Worm (Caenorhabditis elegans) whole organism, L4 larva: Measurements from ENCODE around the gene F40F8.4.

ENCODE experiments used
- F10B5.3 ChIP-seq: sonication (generic microtip); optimal IDR thresholded peaks from 2 replicates; lab custom pipeline; 2016; ENCODE audit warnings: mild to moderate bottlenecking, missing genetic modification characterization, missing compliant biosample characterization
- F49E8.2 ChIP-seq: sonication (generic microtip); optimal IDR thresholded peaks from 2 replicates; lab custom pipeline; 2016; ENCODE audit warnings: missing compliant biosample characterization, mild to moderate bottlenecking, missing genetic modification characterization, borderline replicate concordance
- ZK337.2 ChIP-seq: fragments of 200-800 bp; sonication (Bioruptor generic); IDR thresholded peaks from 2 replicates; pipeline ENCODE4 v1.3.6; 2022; ENCODE audit warnings: missing genetic modification reagents, missing genetic modification characterization, missing compliant biosample characterization
- ZK546.5 ChIP-seq, 2 experiments: sonication (generic microtip); optimal IDR thresholded peaks; 2 replicates each; lab custom pipeline; 2017; ENCODE audit warnings: missing biosample characterization in 2 of 2, missing genetic modification characterization in 2 of 2
- aha-1 ChIP-seq: fragments of 150-350 bp; peaks from one replicate; lab custom pipeline; 2014; ENCODE audit warnings: missing biosample characterization, missing genetic modification characterization
- ama-1 ChIP-seq: fragments of 150-350 bp; optimal IDR thresholded peaks from 2 replicates; lab custom pipeline; 2014; ENCODE audit warnings: inconsistent platforms, mixed read lengths
- ceh-20 ChIP-seq: fragments of 200-800 bp; sonication (Bioruptor generic); IDR thresholded peaks from 2 replicates; pipeline ENCODE4 v1.3.6; 2022; ENCODE audit warnings: missing genetic modification reagents, missing genetic modification characterization, missing compliant biosample characterization
- ceh-82 ChIP-seq: sonication (generic microtip); optimal IDR thresholded peaks from 2 replicates; lab custom pipeline; 2017; ENCODE audit warnings: missing biosample characterization, missing genetic modification characterization
- daf-8 ChIP-seq: fragments of 200-800 bp; sonication (Bioruptor generic); IDR thresholded peaks from 2 replicates; pipeline ENCODE4 v1.3.6; 2022; ENCODE audit warnings: missing genetic modification characterization, missing compliant biosample characterization
- dmd-6 ChIP-seq: fragments of 200-800 bp; sonication (Bioruptor generic); IDR thresholded peaks from 2 replicates; pipeline ENCODE4 v1.3.6; 2022; ENCODE audit warnings: missing genetic modification reagents, missing genetic modification characterization, missing compliant biosample characterization
- dmd-9 ChIP-seq: fragments of 200-800 bp; sonication (Bioruptor generic); IDR thresholded peaks from 2 replicates; pipeline ENCODE4 v1.3.6; 2022; ENCODE audit warnings: missing genetic modification reagents, missing genetic modification characterization, missing compliant biosample characterization
- dpl-1 ChIP-seq: fragments of 150-350 bp; optimal IDR thresholded peaks from 2 replicates; lab custom pipeline; 2014; ENCODE audit warnings: missing biosample characterization, missing genetic modification reagents, missing genetic modification characterization
- dve-1 ChIP-seq: sonication (generic microtip); optimal IDR thresholded peaks from 2 replicates; lab custom pipeline; 2017; ENCODE audit warnings: antibody characterized with exemption, mild to moderate bottlenecking, missing genetic modification characterization, missing compliant biosample characterization; ENCODE audit not compliant: insufficient read depth
- egl-27 ChIP-seq: sonication (generic microtip); optimal IDR thresholded peaks from 3 replicates; lab custom pipeline; 2017; ENCODE audit warnings: missing biosample characterization, missing genetic modification reagents, missing genetic modification characterization
- fkh-10 ChIP-seq: fragments of 150-350 bp; optimal IDR thresholded peaks from 2 replicates; lab custom pipeline; 2014; ENCODE audit warnings: missing biosample characterization, missing genetic modification reagents, missing genetic modification characterization
- hlh-11 ChIP-seq: fragments of 200-800 bp; sonication (Bioruptor generic); optimal IDR thresholded peaks from 2 replicates; lab custom pipeline; 2018; ENCODE audit warnings: mild to moderate bottlenecking, missing genetic modification characterization, missing compliant biosample characterization
- hlh-30 ChIP-seq: sonication (generic microtip); optimal IDR thresholded peaks from 2 replicates; lab custom pipeline; 2017; ENCODE audit warnings: antibody characterized with exemption, mild to moderate bottlenecking, missing genetic modification characterization, missing compliant biosample characterization; ENCODE audit not compliant: insufficient read depth
- hmg-1.1 ChIP-seq: fragments of 200-800 bp; sonication (Bioruptor generic); IDR thresholded peaks from 2 replicates; pipeline ENCODE4 v1.3.6; 2022; ENCODE audit warnings: missing genetic modification reagents, missing genetic modification characterization, missing compliant biosample characterization
- jun-1 ChIP-seq: fragments of 150-350 bp; optimal IDR thresholded peaks from 2 replicates; lab custom pipeline; 2014; ENCODE audit warnings: missing biosample characterization, missing genetic modification reagents, missing genetic modification characterization
- lim-7 ChIP-seq: fragments of 200-800 bp; sonication (Bioruptor generic); IDR thresholded peaks from 2 replicates; pipeline ENCODE4 v1.3.6; 2022; ENCODE audit warnings: missing genetic modification characterization, missing compliant biosample characterization
- lin-13 ChIP-seq: fragments of 150-350 bp; optimal IDR thresholded peaks from 2 replicates; lab custom pipeline; 2014; ENCODE audit warnings: missing biosample characterization, missing genetic modification reagents, missing genetic modification characterization
- lin-38 ChIP-seq: fragments of 200-800 bp; sonication (Bioruptor generic); IDR thresholded peaks from 2 replicates; pipeline ENCODE4 v1.3.6; 2022; ENCODE audit warnings: missing genetic modification reagents, missing genetic modification characterization, missing compliant biosample characterization
- lsy-2 ChIP-seq, 2 experiments: fragments of 150-350 bp in 1 of 2; sonication (generic microtip) in 1 of 2; optimal IDR thresholded peaks; 2 replicates each; lab custom pipeline; 2014 to 2017; ENCODE audit warnings: missing biosample characterization in 2 of 2, missing genetic modification characterization in 2 of 2
- mep-1 ChIP-seq: fragments of 150-350 bp; sonication (generic microtip); optimal IDR thresholded peaks from 3 replicates; lab custom pipeline; 2014; ENCODE audit warnings: missing biosample characterization, missing genetic modification characterization
- nhr-111 ChIP-seq: fragments of 200-800 bp; sonication (Bioruptor generic); optimal IDR thresholded peaks from 2 replicates; lab custom pipeline; 2018; ENCODE audit warnings: mild to moderate bottlenecking, missing genetic modification characterization, missing compliant biosample characterization
- nhr-42 ChIP-seq: fragments of 200-800 bp; sonication (Bioruptor generic); IDR thresholded peaks from 2 replicates; pipeline ENCODE4 v1.3.6; 2022; ENCODE audit warnings: missing genetic modification characterization, missing compliant biosample characterization
- pha-4 ChIP-seq, 2 experiments: fragments of 150-350 bp in 1 of 2; fragments of 200-800 bp in 1 of 2; sonication (Bioruptor generic) in 1 of 2; IDR thresholded peaks in 1 of 2; optimal IDR thresholded peaks in 1 of 2; 2 replicates each; pipeline versions ENCODE4 v1.3.6 to Lab custom; 2014 to 2022; ENCODE audit warnings: missing genetic modification characterization in 2 of 2, missing genetic modification reagents in 2 of 2, missing biosample characterization in 1 of 2, missing compliant biosample characterization in 1 of 2
- sdz-12 ChIP-seq: fragments of 200-800 bp; sonication (Bioruptor generic); optimal IDR thresholded peaks from 2 replicates; lab custom pipeline; 2018; ENCODE audit warnings: mild to moderate bottlenecking, missing genetic modification characterization, missing compliant biosample characterization
- skn-1 ChIP-seq: fragments of 150-350 bp; optimal IDR thresholded peaks from 2 replicates; lab custom pipeline; 2014; ENCODE audit warnings: missing biosample characterization, missing genetic modification characterization
- tag-97 ChIP-seq: fragments of 200-800 bp; sonication (Bioruptor generic); IDR thresholded peaks from 2 replicates; pipeline ENCODE4 v1.3.6; 2022; ENCODE audit warnings: missing genetic modification characterization, missing compliant biosample characterization
- unc-130 ChIP-seq: sonication (generic microtip); optimal IDR thresholded peaks from 2 replicates; lab custom pipeline; 2016; ENCODE audit warnings: missing genetic modification reagents, missing genetic modification characterization, missing compliant biosample characterization
- unc-62 ChIP-seq, 3 experiments: fragments of 150-350 bp in 1 of 3; sonication (generic microtip); optimal IDR thresholded peaks in 2 of 3; peaks in 1 of 3; 1 replicate in 1 of 3; 2 replicates in 2 of 3; lab custom pipeline; 2014 to 2017; ENCODE audit warnings: missing biosample characterization in 3 of 3, missing genetic modification characterization in 3 of 3, missing genetic modification reagents in 3 of 3, missing genotype in 1 of 3
- zfp-2 ChIP-seq: sonication (generic microtip); optimal IDR thresholded peaks from 2 replicates; lab custom pipeline; 2016; ENCODE audit warnings: mild to moderate bottlenecking, missing genetic modification characterization, missing compliant biosample characterization
- ztf-11 ChIP-seq: fragments of 150-350 bp; optimal IDR thresholded peaks from 2 replicates; lab custom pipeline; 2014; ENCODE audit warnings: missing biosample characterization, missing genetic modification characterization

Gene F40F8.4

ce11 chrII:11103052-11103451, 37.0 kb downstream of the F40F8.4 start (continued):
- TF ChIP-seq fkh-10 (GFP tag; lab: Kevin White, UChicago) (peak; percentile 29), hlh-11 (tag; lab: Kevin White, UChicago) (peak; percentile 98), ZK337.2 (no peak), ceh-20 (no peak), zfp-2 (no peak), sdz-12 (GFP tag; lab: Kevin White, UChicago) (no peak), dpl-1 (GFP tag; lab: Kevin White, UChicago) (peak; percentile 73), tag-97 (no peak), nhr-111 (GFP tag; lab: Kevin White, UChicago) (no peak), daf-8 (GFP tag; lab: Robert Waterston, UW) (no peak), ceh-82 (no peak), hlh-30 (tag; lab: Kevin White, UChicago) (peak; percentile 81), pha-4 (GFP tag; IDR thresholded peaks at IDR 0.05; lab: Robert Waterston, UW) (no peak), pha-4 (tag; optimal IDR thresholded peaks at IDR 0.05; lab: Kevin White, UChicago) (peak; percentile 66), ztf-11 (no peak), lsy-2 (tag; optimal IDR thresholded peaks at IDR 0.05; lab: Kevin White, UChicago) (peak in 1 of 2 experiments; percentile 85), dmd-6 (GFP tag; lab: Robert Waterston, UW) (peak; percentile 49; the same call in 1 of the 2 replicates), unc-130 (GFP tag; lab: Kevin White, UChicago) (no peak), jun-1 (tag; lab: Kevin White, UChicago) (no peak), egl-27 (no peak), aha-1 (tag; lab: Kevin White, UChicago) (peak; percentile 83), lim-7 (GFP tag; lab: Robert Waterston, UW) (no peak), F49E8.2 (no peak), dmd-9 (GFP tag; lab: Robert Waterston, UW) (no peak), F10B5.3 (tag; lab: Kevin White, UChicago) (no peak), nhr-42 (GFP tag; lab: Robert Waterston, UW) (0 out of 2 replicates have a peak, but pooled peaks have one; percentile 11), lin-13 (GFP tag; lab: Kevin White, UChicago) (peak; percentile 31), ama-1 (no peak), lin-38 (GFP tag; lab: Robert Waterston, UW) (peak; percentile 83), hmg-1.1 (peak; percentile 37; the same call in 1 of the 2 replicates), unc-62 (GFP tag; optimal IDR thresholded peaks at IDR 0.05 in 1 of 2; lab: Kevin White, UChicago) (peak in 1 of 2 experiments; percentile 75), unc-62 (tag; optimal IDR thresholded peaks at IDR 0.05; lab: Kevin White, UChicago) (no peak), mep-1 (tag; lab: Kevin White, UChicago) (peak; percentile 59), skn-1 (tag; lab: Kevin White, UChicago) (no peak), dve-1 (peak; percentile 80)

ce11 chrII:11101171-11101570, 38.9 kb downstream of the F40F8.4 start:
- TF ChIP-seq ZK546.5 (tag; optimal IDR thresholded peaks at IDR 0.05; lab: Kevin White, UChicago) (no peak), unc-62 (GFP tag; optimal IDR thresholded peaks at IDR 0.05 in 1 of 2; lab: Kevin White, UChicago) (peak in 1 of 2 experiments; percentile 95), unc-62 (tag; optimal IDR thresholded peaks at IDR 0.05; lab: Kevin White, UChicago) (no peak)
- TF ChIP-seq, all 104 proteins: peak for 1

ce11 chrII:11099841-11100240, 40.2 kb downstream of the F40F8.4 start, which contains the start of gene C09H10.4:
C09H10.4 (plus strand) TSS chrII:11100141.
- TF ChIP-seq pha-4 (GFP tag; IDR thresholded peaks at IDR 0.05; lab: Robert Waterston, UW) (0 out of 2 replicates have a peak, but pooled peaks have one; percentile 11), pha-4 (tag; optimal IDR thresholded peaks at IDR 0.05; lab: Kevin White, UChicago) (no peak), nhr-42 (GFP tag; lab: Robert Waterston, UW) (no peak), unc-62 (GFP tag; optimal IDR thresholded peaks at IDR 0.05 in 1 of 2; lab: Kevin White, UChicago) (peak in 1 of 2 experiments; percentile 36), unc-62 (tag; optimal IDR thresholded peaks at IDR 0.05; lab: Kevin White, UChicago) (no peak)
